Worm (Caenorhabditis elegans) whole organism, L2 larva: ENCODE results near the gene T05A8.7.

ENCODE experiments used
- F13H6.1 ChIP-seq: sonication (generic microtip); optimal IDR thresholded peaks from 2 replicates; lab custom pipeline; 2016; ENCODE audit warnings: missing genetic modification characterization, missing compliant biosample characterization
- ama-1 ChIP-seq: fragments of 150-350 bp; optimal IDR thresholded peaks from 2 replicates; lab custom pipeline; 2018; ENCODE audit warnings: inconsistent platforms
- lin-13 ChIP-seq: fragments of 150-350 bp; optimal IDR thresholded peaks from 2 replicates; lab custom pipeline; 2014; ENCODE audit warnings: missing biosample characterization, missing genetic modification reagents, missing genetic modification characterization
- mdl-1 ChIP-seq, 2 experiments: fragments of 150-350 bp in 1 of 2; sonication (generic microtip) in 1 of 2; optimal IDR thresholded peaks; 2 replicates each; lab custom pipeline; 2017; ENCODE audit warnings: missing biosample characterization in 2 of 2, missing genetic modification characterization in 2 of 2

- TF ChIP-seq ama-1 (lab: Kevin White, UChicago) (no peak), mdl-1 (tag; optimal IDR thresholded peaks at IDR 0.05; lab: Kevin White, UChicago) (no peak), F13H6.1 (tag; lab: Kevin White, UChicago) (no peak), lin-13 (no peak)
Measured at ce11 chrII:2726774-2727173, 15.4 kb downstream of the T05A8.7 start.
